Worm (Caenorhabditis elegans) whole organism, L4/young adult: Measurements from ENCODE around the gene T11G6.5.

ENCODE experiments used
- W03F9.2 ChIP-seq: fragments of 150-350 bp; optimal IDR thresholded peaks from 2 replicates; lab custom pipeline; 2014; ENCODE audit warnings: missing biosample characterization, missing genetic modification characterization
- dao-5 ChIP-seq: sonication (generic microtip); optimal IDR thresholded peaks from 2 replicates; lab custom pipeline; 2016; ENCODE audit warnings: missing genotype, missing genetic modification characterization, moderate library complexity, missing compliant biosample characterization
- him-1 ChIP-seq: sonication (generic microtip); optimal IDR thresholded peaks from 2 replicates; lab custom pipeline; 2016; ENCODE audit warnings: missing genotype, missing genetic modification reagents, missing genetic modification characterization, missing compliant biosample characterization

Gene T11G6.5

DNA sequence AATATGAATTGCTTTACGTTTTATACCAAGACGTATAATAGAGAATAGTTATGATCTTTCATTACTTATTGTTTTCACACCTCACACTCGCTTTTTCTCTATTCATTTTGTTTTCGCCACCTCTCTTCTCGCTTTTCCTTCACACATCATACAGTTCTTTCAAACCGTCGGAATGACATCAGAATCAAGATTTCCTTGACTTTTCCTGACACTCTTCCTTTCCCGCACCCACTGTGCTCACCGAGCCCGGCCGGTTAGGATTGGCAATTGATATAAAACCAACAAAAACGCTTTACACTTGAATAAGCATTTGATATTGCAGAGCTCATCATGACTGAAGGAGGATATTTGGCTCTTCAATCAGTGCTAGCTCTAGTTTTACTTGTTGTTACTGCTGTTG, 43.2 kb downstream of the T11G6.5 start, which contains the start of gene zipt-2.1:
Gene zipt-2.1, plus strand, starts transcription at position 301 of the 400 bp plus-strand sequence.
- no peak for TF ChIP-seq dao-5 (tag; lab: Kevin White, UChicago)
- TF ChIP-seq W03F9.2 (tag; lab: Kevin White, UChicago) = no peak
- no peak for TF ChIP-seq him-1

DNA sequence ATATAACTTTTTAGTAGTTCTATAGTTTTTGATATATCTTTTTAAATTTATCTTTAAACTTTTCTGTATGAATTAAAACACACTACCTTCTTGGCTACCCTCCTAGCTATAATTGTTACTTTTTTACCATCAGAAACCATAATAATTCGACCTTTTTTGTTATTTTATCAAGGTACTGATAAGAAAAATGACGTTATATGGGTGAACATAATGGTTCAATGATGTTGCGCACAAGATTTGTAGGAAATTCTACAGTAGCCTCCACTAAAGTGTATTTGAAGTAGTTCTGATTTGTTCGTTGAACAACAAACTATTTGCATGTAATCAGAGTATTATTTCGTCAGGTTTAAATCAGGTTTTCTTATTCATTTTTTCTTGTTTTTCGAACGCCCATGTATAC, 44.0 kb downstream of the T11G6.5 start:
- TF ChIP-seq him-1 (no peak), W03F9.2 (tag; lab: Kevin White, UChicago) (no peak), dao-5 (tag; lab: Kevin White, UChicago) (no peak)

- no peak for TF ChIP-seq W03F9.2 (tag; lab: Kevin White, UChicago)
- TF ChIP-seq him-1 = no peak
- TF ChIP-seq dao-5 (tag; lab: Kevin White, UChicago) = no peak
Observed at ce11 chrIV:10796707-10797106, 45.8 kb downstream of the T11G6.5 start.

ce11 chrIV:10795678-10796077, 46.9 kb downstream of the T11G6.5 start:
- TF ChIP-seq dao-5 (tag; lab: Kevin White, UChicago) = no peak
- no peak for TF ChIP-seq him-1
- TF ChIP-seq W03F9.2 (tag; lab: Kevin White, UChicago) = no peak

ce11 chrIV:10790353-10790752, 52.2 kb downstream of the T11G6.5 start, which contains the start of gene pept-2:
Gene pept-2 (plus strand): TSS chrIV:10790653.
- TF ChIP-seq W03F9.2 (tag; lab: Kevin White, UChicago) (no peak), him-1 (no peak), dao-5 (tag; lab: Kevin White, UChicago) (no peak)

DNA sequence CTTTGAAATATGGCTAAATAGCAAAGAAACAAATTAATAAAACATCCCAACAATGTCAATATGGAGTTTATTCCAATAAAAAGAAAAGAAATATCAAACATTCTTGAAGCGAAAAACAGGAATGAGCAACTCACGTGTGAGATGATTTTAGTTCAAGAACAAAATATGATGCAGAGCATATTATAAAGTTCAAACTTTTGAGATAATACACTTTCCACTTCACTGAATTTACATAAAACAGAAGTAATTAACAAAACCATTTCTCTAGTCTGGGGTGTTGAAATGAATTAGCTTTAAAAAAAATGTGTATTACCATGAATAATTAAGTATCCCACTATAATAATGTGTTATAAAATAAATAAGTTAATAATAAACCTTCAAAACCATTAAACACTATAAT, 55.8 kb downstream of the T11G6.5 start, which contains the start of gene srd-7:
Gene srd-7, minus strand, starts transcription at position 101 of the 400 bp plus-strand sequence.
- TF ChIP-seq dao-5 (tag; lab: Kevin White, UChicago) = no peak
- no peak for TF ChIP-seq him-1
- TF ChIP-seq W03F9.2 (tag; lab: Kevin White, UChicago) = no peak
